Fruit fly (Drosophila melanogaster): Measurements from ENCODE around the gene CG34437.
A peak's percentile ranks its signal among the peaks of the same experiment; 100 is the strongest.

CG34437 gene

dm6 chr3R:28332137-28332671 lies 48.7 kb downstream of the CG34437 start (continued):
- TF ChIP-seq sima (GFP tag; optimal IDR thresholded peaks at IDR 0.05), result peak; percentile 13
- no peak for TF ChIP-seq pum (GFP tag; optimal IDR thresholded peaks at IDR 0.05)
- TF ChIP-seq B-H2 (GFP tag; optimal IDR thresholded peaks at IDR 0.05), result no peak
- TF ChIP-seq CG12299 (tag; optimal IDR thresholded peaks at IDR 0.05), result peak; percentile 41
- peak; percentile 73 for TF ChIP-seq CoRest (tag; optimal IDR thresholded peaks at IDR 0.05)
- TF ChIP-seq CG3995 (GFP tag; optimal IDR thresholded peaks at IDR 0.05), result no peak
- no peak for TF ChIP-seq Doc2 (GFP tag; IDR thresholded peaks at IDR 0.05)
- TF ChIP-seq CG31441 (GFP tag; IDR thresholded peaks at IDR 0.05), result peak; percentile 51; the same call in 1 of the 2 replicates
- peak; percentile 37 for TF ChIP-seq CG12104 (GFP tag; optimal IDR thresholded peaks at IDR 0.05)
- TF ChIP-seq YL-1 (GFP tag; optimal IDR thresholded peaks at IDR 0.05), result no peak
- TF ChIP-seq CG9727 (GFP tag; optimal IDR thresholded peaks at IDR 0.05), result peak; percentile 75
- TF ChIP-seq grn (GFP tag; optimal IDR thresholded peaks at IDR 0.05), result peak; percentile 30
- peak; percentile 60 for TF ChIP-seq PHDP (tag; optimal IDR thresholded peaks at IDR 0.05)
- peak; percentile 44 for TF ChIP-seq bab2 (GFP tag; optimal IDR thresholded peaks at IDR 0.05)
- TF ChIP-seq Dad (GFP tag; optimal IDR thresholded peaks at IDR 0.05), result no peak
- peak in 1 of 2 experiments; percentile 35 for TF ChIP-seq bsh (GFP tag; optimal IDR thresholded peaks at IDR 0.05)
- TF ChIP-seq jigr1 (GFP tag; IDR thresholded peaks at IDR 0.05), result no peak
- no peak for TF ChIP-seq btn (GFP tag; optimal IDR thresholded peaks at IDR 0.05)
- peak; percentile 69 for TF ChIP-seq Ets65A (GFP tag)
- peak; percentile 37 for TF ChIP-seq Nf-YC (tag; optimal IDR thresholded peaks at IDR 0.05)
- no peak for TF ChIP-seq ac (GFP tag; optimal IDR thresholded peaks at IDR 0.05)
- TF ChIP-seq Hey (tag; optimal IDR thresholded peaks at IDR 0.05), result no peak
- TF ChIP-seq lmd (GFP tag; IDR thresholded peaks at IDR 0.05), result peak; percentile 65; the same call in 1 of the 2 replicates
- peak; percentile 60; the same call in 1 of the 3 replicates for TF ChIP-seq CG14050 (GFP tag; IDR thresholded peaks at IDR 0.05)
- TF ChIP-seq slou (GFP tag; optimal IDR thresholded peaks at IDR 0.05), result no peak
- no peak for TF ChIP-seq bigmax (GFP tag; optimal IDR thresholded peaks at IDR 0.05)
- no peak for TF ChIP-seq NC2β (GFP tag; optimal IDR thresholded peaks at IDR 0.05)
- 0 out of 2 replicates have a peak, but pooled peaks have one; percentile 17 for TF ChIP-seq Oaz (GFP tag; IDR thresholded peaks at IDR 0.05)
- TF ChIP-seq CG3726 (GFP tag; IDR thresholded peaks at IDR 0.05), result no peak
- TF ChIP-seq tap (tag; optimal IDR thresholded peaks at IDR 0.05), result peak; percentile 31
- TF ChIP-seq pan (optimal IDR thresholded peaks at IDR 0.05), result no peak
- TF ChIP-seq pan (GFP tag; optimal IDR thresholded peaks at IDR 0.05 in 1 of 2, IDR thresholded peaks at IDR 0.05 in 1 of 2), result peak in 1 of 2 experiments; percentile 74
- no peak for TF ChIP-seq lola (GFP tag; optimal IDR thresholded peaks at IDR 0.05)
- no peak for TF ChIP-seq CG10274 (GFP tag; optimal IDR thresholded peaks at IDR 0.05)
- no peak for TF ChIP-seq CG15696 (tag; optimal IDR thresholded peaks at IDR 0.05)
- peak; percentile 41 for TF ChIP-seq tio (GFP tag; optimal IDR thresholded peaks at IDR 0.05)
- no peak for TF ChIP-seq CG31388 (GFP tag; optimal IDR thresholded peaks at IDR 0.05)
- TF ChIP-seq exex (tag; optimal IDR thresholded peaks at IDR 0.05), result peak; percentile 11
- no peak for TF ChIP-seq ken (GFP tag; IDR thresholded peaks at IDR 0.05)
- no peak for TF ChIP-seq dm (GFP tag; optimal IDR thresholded peaks at IDR 0.05)
- TF ChIP-seq Doc3 (GFP tag; IDR thresholded peaks at IDR 0.05; ENCODE audit: partially characterized antibody), result no peak
- TF ChIP-seq CG15073 (GFP tag; optimal IDR thresholded peaks at IDR 0.05), result no peak
- TF ChIP-seq CkIIα-i1 (GFP tag; IDR thresholded peaks at IDR 0.05), result no peak
- TF ChIP-seq CG3163 (GFP tag; optimal IDR thresholded peaks at IDR 0.05), result no peak
- peak; percentile 9 for TF ChIP-seq CG7786 (GFP tag; optimal IDR thresholded peaks at IDR 0.05)
- no peak for TF ChIP-seq Mrtf (GFP tag; IDR thresholded peaks at IDR 0.05)
- 0 out of 3 replicates have a peak, but pooled peaks have one; percentile 29 for TF ChIP-seq H15 (GFP tag; IDR thresholded peaks at IDR 0.05)
- peak; percentile 35 for TF ChIP-seq crc (GFP tag; optimal IDR thresholded peaks at IDR 0.05)
- TF ChIP-seq h (optimal IDR thresholded peaks at IDR 0.05), result no peak
- TF ChIP-seq CG2678 (tag; optimal IDR thresholded peaks at IDR 0.05), result peak; percentile 67
- TF ChIP-seq sqz (GFP tag; optimal IDR thresholded peaks at IDR 0.05), result peak; percentile 33
- no peak for TF ChIP-seq CG3838 (GFP tag; optimal IDR thresholded peaks at IDR 0.05)

Data from whole organism, embryonic.